Fruit fly (Drosophila melanogaster): ENCODE data around the gene alpha-Est10.
A peak's percentile ranks its signal among the peaks of the same experiment; 100 is the strongest.

Gene alpha-Est10

DNA sequence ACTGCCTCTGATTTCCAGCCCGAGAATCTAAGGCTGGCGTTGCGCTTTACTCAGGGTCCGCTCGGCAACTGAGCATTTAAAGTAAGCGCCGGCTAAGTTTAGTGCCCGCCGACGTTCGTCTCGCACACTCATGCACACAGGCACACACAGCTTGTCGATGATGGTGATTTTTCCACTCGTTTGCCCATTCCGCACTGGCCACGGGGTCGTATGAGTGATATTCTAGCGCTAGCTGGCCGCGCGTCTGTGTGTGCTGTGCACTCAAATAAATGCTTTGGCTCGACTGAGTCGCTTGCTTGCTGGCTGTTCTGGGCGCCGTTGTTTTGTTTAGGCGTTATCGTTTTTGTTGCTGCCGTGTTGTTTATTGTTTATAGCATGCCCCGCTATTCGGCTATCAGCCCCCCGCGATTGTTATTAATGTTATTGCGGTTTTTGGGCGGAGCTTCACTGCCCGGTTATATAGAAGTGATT lies 22.0 kb upstream of the alpha-Est10 start, which contains the start of gene alpha-Est8 (continued):
- TF ChIP-seq Xrp1 (GFP tag; IDR thresholded peaks at IDR 0.05) (no peak), Hr78 (GFP tag; optimal IDR thresholded peaks at IDR 0.05) (no peak), cad (GFP tag; optimal IDR thresholded peaks at IDR 0.05) (no peak), fd3F (GFP tag; optimal IDR thresholded peaks at IDR 0.05) (no peak), HLH4C (GFP tag; IDR thresholded peaks at IDR 0.05; ENCODE audit: partially characterized antibody) (no peak), bbx (GFP tag; IDR thresholded peaks at IDR 0.05; ENCODE audit: partially characterized antibody) (no peak; the same call in 1 of the 2 replicates), H15 (GFP tag; IDR thresholded peaks at IDR 0.05) (no peak), wek (GFP tag; optimal IDR thresholded peaks at IDR 0.05) (no peak), Dad (GFP tag; optimal IDR thresholded peaks at IDR 0.05) (no peak), ap (GFP tag; IDR thresholded peaks at IDR 0.05) (no peak), CG14710 (tag; optimal IDR thresholded peaks at IDR 0.05) (no peak), Lhr (GFP tag; optimal IDR thresholded peaks at IDR 0.05) (no peak), CG12104 (GFP tag; optimal IDR thresholded peaks at IDR 0.05) (no peak), NC2α (GFP tag; optimal IDR thresholded peaks at IDR 0.05) (no peak), PHDP (tag; optimal IDR thresholded peaks at IDR 0.05) (peak; percentile 26), CG12391 (tag; optimal IDR thresholded peaks at IDR 0.05) (no peak), z (GFP tag; IDR thresholded peaks at IDR 0.05) (peak; percentile 97)

DNA sequence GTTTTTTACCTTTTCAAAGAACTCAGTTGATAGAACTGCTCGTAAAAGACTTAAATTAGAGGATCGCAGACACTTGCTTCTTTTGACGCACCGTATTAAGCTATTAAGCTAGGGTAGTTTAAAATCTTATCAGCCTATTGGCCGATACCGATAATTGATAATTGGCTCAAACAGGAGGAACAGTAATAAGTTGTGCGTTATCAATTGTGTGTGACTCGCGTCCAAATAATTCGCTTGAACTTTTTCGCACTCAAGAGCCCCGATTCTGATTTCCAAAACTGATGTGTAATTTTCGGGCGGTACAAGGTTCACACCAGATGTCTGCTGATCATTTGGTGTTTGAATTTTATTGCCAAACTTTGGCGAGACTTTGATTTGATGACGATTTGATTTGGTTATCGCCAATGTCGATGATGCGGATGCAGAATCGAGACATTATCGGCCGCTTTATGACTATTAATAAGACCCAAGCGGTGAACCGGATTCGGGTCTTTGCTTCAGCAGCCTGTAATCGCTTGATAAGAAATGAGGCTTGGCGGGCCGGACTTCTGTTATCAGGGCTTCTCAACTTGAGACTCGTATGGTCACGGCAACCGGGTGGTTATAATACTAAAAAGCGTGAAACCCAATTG lies 20.7 kb upstream of the alpha-Est10 start:
- TF ChIP-seq CG11247 (GFP tag; IDR thresholded peaks at IDR 0.05) (no peak), CG6689 (GFP tag; IDR thresholded peaks at IDR 0.05) (no peak), sim (GFP tag; IDR thresholded peaks at IDR 0.05) (no peak), exex (tag; optimal IDR thresholded peaks at IDR 0.05) (peak; percentile 85), sug (tag; optimal IDR thresholded peaks at IDR 0.05) (peak; percentile 80), CG15073 (GFP tag; optimal IDR thresholded peaks at IDR 0.05) (no peak), cwo (GFP tag; optimal IDR thresholded peaks at IDR 0.05) (peak; percentile 1), pb (GFP tag; optimal IDR thresholded peaks at IDR 0.05) (no peak), Pdp1 (GFP tag; optimal IDR thresholded peaks at IDR 0.05) (peak in 1 of 2 experiments; percentile 1), BEAF-32 (GFP tag; optimal IDR thresholded peaks at IDR 0.05) (no peak), pzg (GFP tag; optimal IDR thresholded peaks at IDR 0.05) (no peak), run (tag; optimal IDR thresholded peaks at IDR 0.05) (no peak), CG43689 (GFP tag; IDR thresholded peaks at IDR 0.05) (no peak), CG32532 (GFP tag; IDR thresholded peaks at IDR 0.05) (no peak), seq (GFP tag; IDR thresholded peaks at IDR 0.05) (no peak), dysf (GFP tag; IDR thresholded peaks at IDR 0.05) (no peak), Vsx1 (GFP tag; optimal IDR thresholded peaks at IDR 0.05) (no peak), vnd (GFP tag; IDR thresholded peaks at IDR 0.05; ENCODE audit: partially characterized antibody) (no peak), caup (GFP tag; optimal IDR thresholded peaks at IDR 0.05; ENCODE audit: severe bottlenecking) (no peak), CG12104 (GFP tag; optimal IDR thresholded peaks at IDR 0.05) (no peak), CG8388 (GFP tag; optimal IDR thresholded peaks at IDR 0.05) (no peak), sd (tag; optimal IDR thresholded peaks at IDR 0.05) (peak; percentile 51), HLHmδ (GFP tag; optimal IDR thresholded peaks at IDR 0.05) (no peak), Dad (GFP tag; optimal IDR thresholded peaks at IDR 0.05) (no peak), CG14965 (GFP tag; optimal IDR thresholded peaks at IDR 0.05; ENCODE audit: borderline replicate concordance) (no peak), Nf-YA (GFP tag; IDR thresholded peaks at IDR 0.05) (no peak), lab (GFP tag; optimal IDR thresholded peaks at IDR 0.05) (peak; percentile 17), grn (GFP tag; optimal IDR thresholded peaks at IDR 0.05) (no peak), CG34376 (GFP tag; optimal IDR thresholded peaks at IDR 0.05) (peak; percentile 74)
